Fruit fly (Drosophila melanogaster) whole organism, embryonic: Measurements from ENCODE around the gene CG31957.

Source experiments
- Blimp-1 ChIP-seq: fragments of 200-800 bp; sonication (Bioruptor generic); optimal IDR thresholded peaks from 3 replicates; lab custom pipeline; 2018; ENCODE audit warnings: missing biosample characterization, missing genetic modification characterization, mild to moderate bottlenecking, moderate library complexity, missing genetic modification reagents
- CG11247 ChIP-seq: fragments of 200-800 bp; sonication (Bioruptor generic); IDR thresholded peaks from 2 replicates; pipeline ENCODE4 v1.3.6; 2022; ENCODE audit warnings: missing biosample characterization, missing genetic modification characterization
- CG11723 ChIP-seq: fragments of 200-800 bp; sonication (Bioruptor generic); optimal IDR thresholded peaks from 2 replicates; lab custom pipeline; 2017; ENCODE audit warnings: missing biosample characterization, mild to moderate bottlenecking, missing genetic modification characterization
- CG12769 ChIP-seq: fragments of 200-800 bp; sonication (Bioruptor generic); optimal IDR thresholded peaks from 2 replicates; lab custom pipeline; 2019; ENCODE audit warnings: missing biosample characterization, mild to moderate bottlenecking, missing genetic modification characterization, moderate library complexity
- CG13624 ChIP-seq: fragments of 200-800 bp; sonication (Bioruptor generic); optimal IDR thresholded peaks from 2 replicates; lab custom pipeline; 2016; ENCODE audit warnings: missing biosample characterization, missing genetic modification characterization
- CG1792 ChIP-seq: fragments of 200-800 bp; sonication (Bioruptor generic); optimal IDR thresholded peaks from 2 replicates; lab custom pipeline; 2016; ENCODE audit warnings: missing biosample characterization, missing genetic modification characterization
- CG2199 ChIP-seq: fragments of 200-800 bp; sonication (Bioruptor generic); IDR thresholded peaks from 3 replicates; pipeline ENCODE4 v1.3.6; 2022; ENCODE audit warnings: missing biosample characterization, missing genetic modification characterization
- CG2202 ChIP-seq: fragments of 200-800 bp; sonication (Bioruptor generic); optimal IDR thresholded peaks from 2 replicates; lab custom pipeline; 2018; ENCODE audit warnings: missing biosample characterization, mild to moderate bottlenecking, missing genetic modification characterization
- CG30403 ChIP-seq: fragments of 200-800 bp; sonication (Bioruptor generic); optimal IDR thresholded peaks from 3 replicates; lab custom pipeline; 2016; ENCODE audit warnings: missing biosample characterization, missing genetic modification characterization
- CG34376 ChIP-seq: fragments of 200-800 bp; sonication (Bioruptor generic); optimal IDR thresholded peaks from 2 replicates; lab custom pipeline; 2018; ENCODE audit warnings: missing biosample characterization, mild to moderate bottlenecking, missing genetic modification characterization
- CG4360 ChIP-seq: fragments of 200-800 bp; sonication (Bioruptor generic); IDR thresholded peaks from 2 replicates; pipeline ENCODE4 v1.3.6; 2022; ENCODE audit warnings: missing biosample characterization, missing genetic modification characterization
- CG7271 ChIP-seq: fragments of 200-800 bp; sonication (Bioruptor generic); optimal IDR thresholded peaks from 2 replicates; lab custom pipeline; 2018; ENCODE audit warnings: missing biosample characterization, mild to moderate bottlenecking, missing genetic modification characterization, moderate library complexity
- CG7839 ChIP-seq: fragments of 200-800 bp; sonication (Bioruptor generic); optimal IDR thresholded peaks from 3 replicates; lab custom pipeline; 2018; ENCODE audit warnings: missing biosample characterization, mild to moderate bottlenecking, missing genetic modification characterization, moderate library complexity
- CkIIα-i1 ChIP-seq: fragments of 200-800 bp; sonication (Bioruptor generic); IDR thresholded peaks from 2 replicates; pipeline ENCODE4 v1.3.6; 2022; ENCODE audit warnings: missing biosample characterization, missing genetic modification characterization
- Dfd ChIP-seq, 2 experiments: fragments of >200 bp; optimal IDR thresholded peaks; 2 replicates each; lab custom pipeline; 2017; ENCODE audit warnings: missing biosample characterization in 2 of 2, missing genetic modification characterization in 2 of 2
- Dll ChIP-seq: fragments of 200-800 bp; sonication (Bioruptor generic); IDR thresholded peaks from 4 replicates; pipeline ENCODE4 v1.3.6; 2022; ENCODE audit warnings: missing biosample characterization, missing genetic modification characterization; ENCODE audit not compliant: partially characterized antibody
- E2f2 ChIP-seq: fragments of 200-800 bp; sonication (Bioruptor generic); IDR thresholded peaks from 2 replicates; pipeline ENCODE4 v1.3.6; 2022; ENCODE audit warnings: missing biosample characterization, missing genetic modification characterization
- Eip74EF ChIP-seq, 2 experiments: fragments of 200-800 bp in 1 of 2; fragments of >200 bp in 1 of 2; sonication (Bioruptor generic) in 1 of 2; optimal IDR thresholded peaks; 2 replicates each; lab custom pipeline; 2017 to 2019; ENCODE audit warnings: missing biosample characterization in 2 of 2, missing genetic modification characterization in 2 of 2, mild to moderate bottlenecking in 1 of 2, moderate library complexity in 1 of 2
- H2.0 ChIP-seq: fragments of 200-800 bp; sonication (Bioruptor generic); IDR thresholded peaks from 2 replicates; pipeline ENCODE4 v1.3.6; 2022; ENCODE audit warnings: missing biosample characterization, missing genetic modification characterization
- Hr3 ChIP-seq: fragments of 200-800 bp; sonication (Bioruptor generic); optimal IDR thresholded peaks from 3 replicates; lab custom pipeline; 2016; ENCODE audit warnings: missing biosample characterization, missing genetic modification characterization
- Kr ChIP-seq: fragments of 200-800 bp; sonication (Bioruptor generic); optimal IDR thresholded peaks from 2 replicates; lab custom pipeline; 2017; ENCODE audit warnings: missing biosample characterization, mild to moderate bottlenecking, missing genetic modification characterization
- Oli ChIP-seq: fragments of 200-800 bp; sonication (Bioruptor generic); optimal IDR thresholded peaks from 2 replicates; lab custom pipeline; 2018; ENCODE audit warnings: missing biosample characterization, mild to moderate bottlenecking, missing genetic modification characterization, moderate library complexity
- PHDP ChIP-seq: fragments of 200-800 bp; sonication (Bioruptor generic); optimal IDR thresholded peaks from 3 replicates; lab custom pipeline; 2018; ENCODE audit warnings: missing biosample characterization, mild to moderate bottlenecking, missing genetic modification characterization, moderate library complexity
- Ravus ChIP-seq: fragments of 200-800 bp; sonication (Bioruptor generic); IDR thresholded peaks from 2 replicates; pipeline ENCODE4 v1.3.6; 2022; ENCODE audit warnings: missing biosample characterization, missing genetic modification characterization
- Sry-β ChIP-seq: fragments of 200-800 bp; sonication (Bioruptor generic); optimal IDR thresholded peaks from 2 replicates; lab custom pipeline; 2018; ENCODE audit warnings: missing biosample characterization, mild to moderate bottlenecking, missing genetic modification characterization, moderate library complexity
- ac ChIP-seq: fragments of 200-800 bp; sonication (Bioruptor generic); optimal IDR thresholded peaks from 3 replicates; lab custom pipeline; 2017; ENCODE audit warnings: missing biosample characterization, mild to moderate bottlenecking, missing genetic modification characterization
- az2 ChIP-seq: fragments of 200-800 bp; sonication (Bioruptor generic); optimal IDR thresholded peaks from 3 replicates; lab custom pipeline; 2016; ENCODE audit warnings: missing biosample characterization, missing genetic modification characterization
- bbx ChIP-seq: fragments of 200-800 bp; sonication (Bioruptor generic); IDR thresholded peaks from 2 replicates; pipeline ENCODE4 v1.3.6; 2022; ENCODE audit warnings: missing biosample characterization, missing genetic modification characterization; ENCODE audit not compliant: partially characterized antibody
- cato ChIP-seq: fragments of 200-800 bp; sonication (Bioruptor generic); optimal IDR thresholded peaks from 2 replicates; lab custom pipeline; 2016; ENCODE audit warnings: missing biosample characterization, missing genetic modification characterization, borderline replicate concordance
- crc ChIP-seq: fragments of 200-800 bp; sonication (Bioruptor generic); optimal IDR thresholded peaks from 2 replicates; lab custom pipeline; 2016; ENCODE audit warnings: missing biosample characterization, missing genetic modification characterization
- dan ChIP-seq: fragments of 200-800 bp; sonication (Bioruptor generic); IDR thresholded peaks from 2 replicates; pipeline ENCODE4 v1.3.6; 2022; ENCODE audit warnings: missing biosample characterization, missing genetic modification characterization
- dmrt11E ChIP-seq: fragments of 200-800 bp; sonication (Bioruptor generic); optimal IDR thresholded peaks from 3 replicates; lab custom pipeline; 2018; ENCODE audit warnings: missing biosample characterization, mild to moderate bottlenecking, missing genetic modification characterization, moderate library complexity
- dysf ChIP-seq: fragments of 200-800 bp; sonication (Bioruptor generic); IDR thresholded peaks from 3 replicates; pipeline ENCODE4 v1.3.6; 2022; ENCODE audit warnings: missing biosample characterization, missing genetic modification characterization
- en ChIP-seq: fragments of 200-800 bp; sonication (Bioruptor generic); optimal IDR thresholded peaks from 2 replicates; lab custom pipeline; 2016; ENCODE audit warnings: missing biosample characterization, missing genetic modification characterization
- fru ChIP-seq: fragments of >200 bp; optimal IDR thresholded peaks from 2 replicates; lab custom pipeline; 2017
- gem ChIP-seq: fragments of 200-800 bp; sonication (Bioruptor generic); optimal IDR thresholded peaks from 2 replicates; lab custom pipeline; 2019; ENCODE audit warnings: missing biosample characterization, mild to moderate bottlenecking, missing genetic modification characterization, moderate library complexity
- gfzf ChIP-seq: fragments of 200-800 bp; sonication (Bioruptor generic); optimal IDR thresholded peaks from 2 replicates; lab custom pipeline; 2016; ENCODE audit warnings: missing biosample characterization, mild to moderate bottlenecking, missing genetic modification characterization, moderate library complexity
- gsb-n ChIP-seq: fragments of 200-800 bp; sonication (Bioruptor generic); optimal IDR thresholded peaks from 3 replicates; lab custom pipeline; 2018; ENCODE audit warnings: missing biosample characterization, mild to moderate bottlenecking, missing genetic modification characterization
- pnt ChIP-seq: fragments of 200-800 bp; sonication (Bioruptor generic); optimal IDR thresholded peaks from 3 replicates; lab custom pipeline; 2016; ENCODE audit warnings: missing biosample characterization, missing genetic modification characterization
- stwl ChIP-seq: fragments of 200-800 bp; sonication (Bioruptor generic); optimal IDR thresholded peaks from 3 replicates; lab custom pipeline; 2018; ENCODE audit warnings: missing biosample characterization, mild to moderate bottlenecking, missing genetic modification characterization, moderate library complexity
- tio ChIP-seq: fragments of 200-800 bp; sonication (Bioruptor generic); optimal IDR thresholded peaks from 2 replicates; lab custom pipeline; 2017; ENCODE audit warnings: missing biosample characterization, missing genetic modification characterization, inconsistent platforms
- tll ChIP-seq, 2 experiments: fragments of 200-800 bp in 1 of 2; fragments of >200 bp in 1 of 2; sonication (Bioruptor generic) in 1 of 2; optimal IDR thresholded peaks; 2 replicates each; lab custom pipeline; 2017 to 2019; ENCODE audit warnings: missing biosample characterization in 2 of 2, missing genetic modification characterization in 2 of 2, mild to moderate bottlenecking in 1 of 2, moderate library complexity in 1 of 2
- tup ChIP-seq: fragments of 200-800 bp; sonication (Bioruptor generic); optimal IDR thresholded peaks from 2 replicates; lab custom pipeline; 2016; ENCODE audit warnings: missing biosample characterization, mild to moderate bottlenecking, missing genetic modification characterization, moderate library complexity
- twi ChIP-seq: fragments of 200-800 bp; optimal IDR thresholded peaks from 2 replicates; lab custom pipeline; 2019; ENCODE audit warnings: missing biosample characterization, mild to moderate bottlenecking, missing genetic modification characterization, moderate library complexity
- tx ChIP-seq: fragments of 200-800 bp; sonication (Bioruptor generic); optimal IDR thresholded peaks from 2 replicates; lab custom pipeline; 2016; ENCODE audit warnings: missing biosample characterization, missing genetic modification characterization
- unpg ChIP-seq: fragments of 200-800 bp; sonication (Bioruptor generic); optimal IDR thresholded peaks from 3 replicates; lab custom pipeline; 2018; ENCODE audit warnings: missing biosample characterization, mild to moderate bottlenecking, missing genetic modification characterization, moderate library complexity
- usp ChIP-seq: fragments of >200 bp; optimal IDR thresholded peaks from 2 replicates; lab custom pipeline; 2017; ENCODE audit warnings: missing biosample characterization, missing genetic modification characterization
- wdn ChIP-seq: fragments of 200-800 bp; sonication (Bioruptor generic); IDR thresholded peaks from 2 replicates; pipeline ENCODE4 v1.3.6; 2022; ENCODE audit warnings: missing biosample characterization, missing genetic modification characterization
- zf30C ChIP-seq: fragments of 200-800 bp; sonication (Bioruptor generic); optimal IDR thresholded peaks from 3 replicates; lab custom pipeline; 2018; ENCODE audit warnings: missing biosample characterization, mild to moderate bottlenecking, missing genetic modification characterization

CG31957 gene

DNA sequence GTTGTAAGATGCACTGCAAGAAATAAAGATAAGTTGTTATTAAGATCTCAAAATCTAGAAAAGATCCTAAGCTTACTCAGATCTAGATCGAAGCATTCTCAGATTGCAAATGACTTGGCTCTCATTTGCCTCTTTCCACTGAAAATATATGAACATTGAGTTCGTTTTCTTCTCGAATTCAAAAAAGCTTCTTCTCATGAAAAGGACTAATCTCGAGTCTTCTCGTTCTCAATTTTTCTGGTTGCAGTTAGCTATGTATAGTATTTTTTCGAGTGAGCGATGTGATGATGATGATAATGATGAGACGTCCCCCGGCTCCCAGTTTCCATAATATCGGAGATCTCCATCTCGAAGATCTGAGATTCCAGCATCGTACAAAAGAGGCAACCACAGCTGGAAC, 15.9 kb downstream of the CG31957 start (continued):
- TF ChIP-seq Ravus (GFP tag; lab: Robert Waterston, UW) (no peak), usp (GFP tag; lab: Kevin White, UChicago) (no peak), ac (GFP tag; lab: Kevin White, UChicago) (peak; percentile 27), CG11723 (no peak), tx (GFP tag; lab: Kevin White, UChicago) (no peak), tio (GFP tag; lab: Kevin White, UChicago) (peak; percentile 17), gem (tag; lab: Kevin White, UChicago) (peak; percentile 71), gfzf (GFP tag; lab: Kevin White, UChicago) (no peak), CG12769 (tag; lab: Kevin White, UChicago) (no peak), dan (GFP tag; lab: Robert Waterston, UW) (no peak), en (GFP tag; lab: Kevin White, UChicago) (peak; percentile 18), wdn (GFP tag; lab: Robert Waterston, UW) (no peak), zf30C (GFP tag; lab: Kevin White, UChicago) (peak; percentile 70), cato (GFP tag; lab: Kevin White, UChicago) (peak; percentile 38), Dfd (GFP tag; optimal IDR thresholded peaks at IDR 0.05; lab: Kevin White, UChicago) (no peak), Dll (GFP tag; lab: Robert Waterston, UW) (no peak), twi (tag; lab: Kevin White, UChicago) (peak; percentile 31), tup (GFP tag; lab: Kevin White, UChicago) (no peak), pnt (peak; percentile 33)
- TF ChIP-seq, all 482 proteins: peak for 130

DNA sequence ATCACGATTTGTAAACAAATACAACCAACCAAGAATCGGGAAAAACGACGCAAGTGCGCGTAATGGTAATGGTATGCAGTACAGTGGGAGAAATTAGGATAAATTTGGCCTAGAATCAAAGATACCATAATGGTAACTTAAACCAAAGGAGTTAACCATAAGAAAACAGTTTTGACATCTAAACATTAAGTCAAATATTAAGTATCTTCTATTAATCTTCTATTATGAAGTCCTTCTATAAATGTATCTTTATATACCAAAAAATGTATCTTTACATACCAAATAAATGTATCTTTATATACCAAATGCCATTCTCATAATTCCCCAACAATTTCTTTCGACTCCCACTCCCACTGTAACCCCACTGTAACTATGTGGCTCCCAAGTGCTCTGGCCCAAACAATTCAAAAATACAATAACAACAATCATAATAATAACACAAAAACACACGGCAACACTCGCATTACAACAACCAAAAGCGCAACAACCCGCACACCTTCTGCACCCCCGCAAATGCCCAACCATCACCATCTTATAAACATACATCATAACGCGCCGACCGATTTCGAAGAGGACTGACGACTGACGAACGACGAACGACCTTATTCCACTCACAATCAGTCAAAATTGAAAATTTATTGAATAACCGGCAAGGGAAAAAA, 16.6 kb downstream of the CG31957 start:
- peak; percentile 2 for TF ChIP-seq Hr3 (GFP tag; lab: Kevin White, UChicago)
- TF ChIP-seq E2f2 (GFP tag; lab: Robert Waterston, UW), result 0 out of 2 replicates have a peak, but pooled peaks have one; percentile 11
- TF ChIP-seq Sry-β (GFP tag; lab: Kevin White, UChicago), result no peak
- TF ChIP-seq Blimp-1, result peak; percentile 18
- TF ChIP-seq CG4360 (GFP tag; lab: Robert Waterston, UW), result peak; percentile 72
- no peak for TF ChIP-seq CG11247 (GFP tag; lab: Robert Waterston, UW)
- no peak for TF ChIP-seq CG7271 (tag; lab: Kevin White, UChicago)
- no peak for TF ChIP-seq tll (GFP tag; optimal IDR thresholded peaks at IDR 0.05; lab: Kevin White, UChicago)
- TF ChIP-seq Kr (GFP tag; lab: Kevin White, UChicago), result no peak
- no peak for TF ChIP-seq CG13624 (GFP tag; lab: Kevin White, UChicago)
- TF ChIP-seq CG2202 (tag; lab: Kevin White, UChicago), result no peak
- TF ChIP-seq Oli, result peak; percentile 39
- no peak for TF ChIP-seq H2.0
- TF ChIP-seq crc (GFP tag; lab: Kevin White, UChicago), result no peak
- no peak for TF ChIP-seq az2 (GFP tag; lab: Kevin White, UChicago)
- TF ChIP-seq CG30403, result peak; percentile 2
- TF ChIP-seq dysf (GFP tag; lab: Robert Waterston, UW), result peak; percentile 41; the same call in 1 of the 3 replicates
- TF ChIP-seq unpg, result peak; percentile 41
- TF ChIP-seq stwl (tag; lab: Kevin White, UChicago), result no peak
- TF ChIP-seq PHDP (tag; lab: Kevin White, UChicago), result peak; percentile 24
- no peak for TF ChIP-seq bbx
- TF ChIP-seq dmrt11E, result peak; percentile 52
- TF ChIP-seq gsb-n (tag; lab: Kevin White, UChicago), result no peak
- TF ChIP-seq CG1792 (GFP tag; lab: Kevin White, UChicago), result no peak
- 0 out of 3 replicates have a peak, but pooled peaks have one; percentile 23 for TF ChIP-seq CG2199 (GFP tag; lab: Robert Waterston, UW)
- TF ChIP-seq CG34376, result no peak
- no peak for TF ChIP-seq CkIIα-i1 (GFP tag; lab: Robert Waterston, UW)
- TF ChIP-seq Eip74EF (GFP tag; optimal IDR thresholded peaks at IDR 0.05; lab: Kevin White, UChicago), result no peak
- peak; percentile 51 for TF ChIP-seq CG7839 (tag; lab: Kevin White, UChicago)
- TF ChIP-seq tio (GFP tag; lab: Kevin White, UChicago), result no peak
- no peak for TF ChIP-seq fru (lab: Kevin White, UChicago)
